Fruit fly (Drosophila melanogaster): ENCODE data around the gene C15.
A peak's percentile ranks its signal among the peaks of the same experiment; 100 is the strongest.

The C15 gene

DNA sequence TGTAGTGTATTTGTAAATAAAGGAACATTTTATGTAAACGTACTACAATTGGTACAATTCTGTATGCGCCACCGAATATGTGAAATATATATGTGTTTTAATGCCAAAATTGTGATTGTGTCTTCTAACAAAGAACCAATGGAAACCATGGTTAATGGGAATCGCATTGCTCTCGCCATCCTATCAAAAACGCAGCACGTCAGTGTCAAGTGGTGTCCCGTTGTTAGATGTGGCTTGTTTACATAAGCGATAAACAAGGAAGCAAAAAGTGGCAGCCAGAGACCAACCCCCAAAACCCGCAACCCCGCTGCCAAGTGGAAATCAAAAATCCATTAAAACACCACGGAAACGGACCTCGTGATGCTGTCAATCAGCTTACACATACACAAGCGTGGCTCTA lies 28.7 kb downstream of the C15 start:
- TF ChIP-seq CG15336 (GFP tag; IDR thresholded peaks at IDR 0.05): no peak
- TF ChIP-seq Ets21C (GFP tag; optimal IDR thresholded peaks at IDR 0.05): no peak
- no peak for TF ChIP-seq dsx (GFP tag; optimal IDR thresholded peaks at IDR 0.05; ENCODE audit: poor library complexity, severe bottlenecking)
- no peak for TF ChIP-seq fkh (GFP tag; optimal IDR thresholded peaks at IDR 0.05)

DNA sequence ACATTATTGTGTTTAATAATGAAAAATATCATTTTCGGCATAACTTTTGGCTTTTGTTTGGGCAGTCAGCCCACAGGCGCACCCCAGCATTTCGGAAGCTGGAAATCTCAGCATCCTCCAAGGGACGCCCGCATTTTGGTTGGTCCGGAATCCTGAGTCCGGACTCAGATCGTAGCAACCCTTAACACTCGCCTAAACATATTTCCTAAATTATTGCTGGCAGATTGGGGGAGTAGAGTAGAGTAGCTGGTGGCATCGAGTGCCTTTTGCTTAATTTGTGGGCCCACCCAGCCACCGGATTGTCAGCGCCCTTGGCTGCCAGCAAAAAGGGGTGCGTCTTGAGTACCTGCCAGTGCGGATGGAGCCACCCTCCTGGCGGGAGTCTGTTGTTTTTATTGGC lies 34.5 kb downstream of the C15 start:
- TF ChIP-seq CG1621 (tag; optimal IDR thresholded peaks at IDR 0.05) (no peak), CG6792 (GFP tag; optimal IDR thresholded peaks at IDR 0.05) (no peak), Eip93F (GFP tag; optimal IDR thresholded peaks at IDR 0.05) (no peak), Sox14 (GFP tag; optimal IDR thresholded peaks at IDR 0.05) (no peak), Hr4 (GFP tag; optimal IDR thresholded peaks at IDR 0.05) (no peak), CG8632 (GFP tag; optimal IDR thresholded peaks at IDR 0.05) (no peak), CG34406 (GFP tag; optimal IDR thresholded peaks at IDR 0.05) (no peak)

DNA sequence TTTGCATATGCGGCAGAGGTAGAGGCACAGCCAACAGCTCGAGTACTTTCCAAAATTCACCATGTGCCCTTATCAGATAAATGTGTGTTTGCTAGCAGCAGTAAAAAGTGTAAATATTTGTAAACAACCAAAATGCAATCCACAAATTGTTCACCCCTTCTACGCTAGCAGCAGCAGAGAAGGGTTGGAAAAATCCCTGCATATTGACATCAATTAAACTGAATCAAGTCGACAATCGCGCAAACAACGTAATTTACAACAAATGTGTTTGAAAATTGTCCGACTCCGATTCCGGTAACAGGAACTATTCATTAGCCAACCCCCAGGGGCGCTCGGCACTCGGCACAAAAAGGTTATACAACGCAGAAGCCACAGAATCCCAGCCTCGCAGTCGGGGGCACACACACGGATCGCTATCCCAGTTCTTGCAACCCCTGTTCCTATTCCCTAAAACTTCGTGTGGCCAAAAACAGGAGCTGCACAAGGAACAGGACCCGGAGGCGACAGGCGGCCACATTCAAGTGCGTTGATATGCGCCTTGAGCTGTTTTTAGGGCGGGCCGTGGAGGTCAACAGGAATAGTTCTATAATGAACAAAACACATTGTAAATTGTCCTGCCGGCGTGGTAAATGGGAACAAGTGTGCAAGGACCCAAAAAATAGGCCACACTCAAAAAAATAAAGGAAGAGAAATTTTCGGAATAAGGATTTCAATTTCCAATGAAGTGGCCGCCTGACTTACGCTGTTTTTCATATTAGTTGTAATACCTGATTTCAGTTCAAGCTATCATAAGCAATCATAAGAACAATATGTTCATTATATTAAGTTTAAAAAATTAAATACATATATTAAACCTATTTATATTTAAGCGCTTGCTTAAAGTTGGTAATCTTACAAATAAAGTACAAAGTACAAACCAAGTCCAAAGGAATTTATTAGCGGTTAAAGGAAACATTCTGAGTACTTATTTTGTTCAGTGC lies 35.2 kb downstream of the C15 start:
- peak; percentile 41 for TF ChIP-seq svp (GFP tag)
- TF ChIP-seq CG8319 (GFP tag; optimal IDR thresholded peaks at IDR 0.05): no peak
- peak; percentile 28 for TF ChIP-seq fkh (GFP tag; optimal IDR thresholded peaks at IDR 0.05)

DNA sequence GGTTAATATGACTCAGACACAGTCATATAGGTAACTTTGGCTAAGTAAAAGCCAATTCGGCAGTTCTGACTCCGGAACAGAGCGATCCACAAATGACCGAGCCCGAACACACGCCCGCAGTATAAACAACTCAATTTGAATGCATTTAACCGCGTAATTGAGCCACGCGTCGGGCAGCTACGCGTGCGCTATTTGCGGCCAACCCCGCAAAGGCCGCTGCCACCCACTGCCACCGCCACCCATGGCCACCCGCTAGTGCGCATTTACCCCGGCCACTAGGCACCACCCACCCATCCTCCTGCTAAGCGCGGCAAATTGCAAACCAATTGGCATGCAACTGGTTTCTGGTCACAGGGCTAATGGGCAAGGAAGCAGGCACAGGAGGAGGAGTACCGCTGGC lies 44.3 kb downstream of the C15 start:
- no peak for TF ChIP-seq Sox14 (GFP tag; optimal IDR thresholded peaks at IDR 0.05)
- TF ChIP-seq CG9139 (GFP tag; optimal IDR thresholded peaks at IDR 0.05): no peak
- no peak for TF ChIP-seq CG15336 (GFP tag; IDR thresholded peaks at IDR 0.05)
- TF ChIP-seq Met (GFP tag; optimal IDR thresholded peaks at IDR 0.05): no peak

DNA sequence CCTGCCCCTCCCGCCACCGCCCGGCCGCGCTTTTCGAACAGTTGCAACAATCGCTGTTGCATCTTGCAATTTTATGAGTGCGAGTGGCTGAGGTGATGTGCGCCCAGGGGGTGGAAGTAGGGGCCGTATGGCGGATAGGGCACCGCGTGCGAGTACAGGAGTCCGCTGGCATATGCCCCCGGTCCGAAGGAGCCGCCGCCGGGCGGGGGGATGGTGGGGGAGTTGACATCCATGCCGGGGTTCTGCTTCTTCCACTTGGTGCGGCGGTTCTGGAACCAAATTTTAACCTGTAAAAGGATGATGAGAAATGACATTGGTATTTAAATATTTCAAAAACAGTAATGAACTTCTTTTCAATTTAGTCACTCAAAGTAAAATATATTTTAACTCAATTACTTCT lies 49.2 kb downstream of the C15 start:
- TF ChIP-seq CG31627 (GFP tag; optimal IDR thresholded peaks at IDR 0.05): no peak

DNA sequence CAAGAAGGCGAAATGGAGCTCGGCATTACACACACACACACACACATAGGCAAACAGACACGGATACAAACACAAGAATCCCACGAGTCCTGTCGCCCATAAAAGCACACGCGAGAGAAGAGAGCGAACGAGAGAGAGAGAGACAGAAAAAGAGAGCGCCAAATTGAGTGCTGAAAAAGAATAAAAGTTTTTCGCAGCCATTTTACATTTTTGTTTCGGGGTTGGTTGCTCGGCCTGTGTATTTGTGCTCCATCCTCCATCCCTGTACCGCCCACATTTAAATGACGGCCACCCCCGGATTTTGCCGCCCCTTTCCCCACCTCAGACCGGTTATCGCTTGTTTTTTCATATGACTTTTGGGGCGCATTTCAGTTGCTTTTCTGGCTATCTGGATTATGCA lies 51.8 kb downstream of the C15 start:
- TF ChIP-seq cyc (GFP tag; optimal IDR thresholded peaks at IDR 0.05) (no peak), CG3919 (GFP tag; optimal IDR thresholded peaks at IDR 0.05) (no peak), CG3032 (tag; optimal IDR thresholded peaks at IDR 0.05) (no peak), svp (GFP tag) (no peak), spab (GFP tag; optimal IDR thresholded peaks at IDR 0.05) (no peak), ss (GFP tag; optimal IDR thresholded peaks at IDR 0.05) (no peak), CG10669 (GFP tag; optimal IDR thresholded peaks at IDR 0.05) (no peak), CG15336 (GFP tag; IDR thresholded peaks at IDR 0.05) (no peak), CG6276 (GFP tag; optimal IDR thresholded peaks at IDR 0.05) (no peak), Lpt (GFP tag; optimal IDR thresholded peaks at IDR 0.05) (no peak), fd85E (GFP tag; optimal IDR thresholded peaks at IDR 0.05) (no peak), CG6792 (GFP tag; optimal IDR thresholded peaks at IDR 0.05) (no peak), Sox14 (GFP tag; optimal IDR thresholded peaks at IDR 0.05) (no peak), CG4318 (GFP tag; optimal IDR thresholded peaks at IDR 0.05) (no peak), CG6808 (GFP tag; optimal IDR thresholded peaks at IDR 0.05) (no peak), CG6163 (GFP tag; IDR thresholded peaks at IDR 0.05) (no peak), CG34406 (GFP tag; optimal IDR thresholded peaks at IDR 0.05) (no peak), OdsH (GFP tag; optimal IDR thresholded peaks at IDR 0.05) (no peak), CG11762 (GFP tag; optimal IDR thresholded peaks at IDR 0.05; ENCODE audit: insufficient read depth) (no peak)
